Worm (Caenorhabditis elegans): ENCODE measurements around the gene dli-1.
A peak's percentile ranks its signal among the peaks of the same experiment; 100 is the strongest.

dli-1 gene

ce11 chrIV:13098652-13099051, at the start of gene dli-1, which contains the start of the genes tin-9.2 and exos-4.1 (continued):
- TF ChIP-seq ama-1 (optimal IDR thresholded peaks at IDR 0.05): peak; percentile 16
- peak; percentile 69 for TF ChIP-seq rnt-1 (tag; optimal IDR thresholded peaks at IDR 0.05)
- TF ChIP-seq fkh-4 (tag; optimal IDR thresholded peaks at IDR 0.05; ENCODE audit: borderline replicate concordance): no peak
- no peak for TF ChIP-seq lin-14 (GFP tag; optimal IDR thresholded peaks at IDR 0.05)
- TF ChIP-seq fos-1 (tag; optimal IDR thresholded peaks at IDR 0.05): peak; percentile 33
- TF ChIP-seq hpl-2 (GFP tag; optimal IDR thresholded peaks at IDR 0.05): no peak
- TF ChIP-seq fkh-8 (tag; optimal IDR thresholded peaks at IDR 0.05): peak; percentile 50
- TF ChIP-seq nhr-47 (tag; optimal IDR thresholded peaks at IDR 0.05): peak; percentile 85
- peak; percentile 78 for TF ChIP-seq xbp-1 (tag; optimal IDR thresholded peaks at IDR 0.05)
- TF ChIP-seq mep-1 (tag; optimal IDR thresholded peaks at IDR 0.05): peak; percentile 95
- TF ChIP-seq irx-1 (tag; optimal IDR thresholded peaks at IDR 0.05): peak; percentile 51
- TF ChIP-seq fkh-10 (GFP tag; optimal IDR thresholded peaks at IDR 0.05): no peak
- peak; percentile 94 for TF ChIP-seq F16B12.6 (tag; optimal IDR thresholded peaks at IDR 0.05)
- no peak for TF ChIP-seq zag-1 (tag; optimal IDR thresholded peaks at IDR 0.05)
- peak; percentile 46 for TF ChIP-seq lir-3 (tag; optimal IDR thresholded peaks at IDR 0.05; ENCODE audit: poor library complexity)
- peak; percentile 82 to 84 for TF ChIP-seq efl-1 (optimal IDR thresholded peaks at IDR 0.05)
- peak; percentile 82 to 97 for TF ChIP-seq efl-1 (GFP tag; optimal IDR thresholded peaks at IDR 0.05 in 1 of 2)
- TF ChIP-seq aha-1 (tag; optimal IDR thresholded peaks at IDR 0.05): no peak
- no peak for TF ChIP-seq aly-2 (tag; optimal IDR thresholded peaks at IDR 0.05)
- peak; percentile 69 for TF ChIP-seq unc-86 (tag; optimal IDR thresholded peaks at IDR 0.05)
- TF ChIP-seq nhr-19 (GFP tag; conservative IDR thresholded peaks at IDR 0.05): peak; percentile 76
- no peak for TF ChIP-seq unc-130 (tag; optimal IDR thresholded peaks at IDR 0.05)
- TF ChIP-seq snpc-4 (tag; optimal IDR thresholded peaks at IDR 0.05): peak; percentile 57
- no peak for TF ChIP-seq tlp-1 (tag; optimal IDR thresholded peaks at IDR 0.05)
- no peak for TF ChIP-seq hlh-4 (tag; optimal IDR thresholded peaks at IDR 0.05)
- TF ChIP-seq lsy-2 (tag; optimal IDR thresholded peaks at IDR 0.05): peak; percentile 89 to 90
- TF ChIP-seq isw-1 (GFP tag; IDR thresholded peaks at IDR 0.05): peak; percentile 79
- TF ChIP-seq grh-1 (GFP tag; IDR thresholded peaks at IDR 0.05): peak; percentile 13; the same call in 1 of the 2 replicates
- TF ChIP-seq swsn-7 (tag; optimal IDR thresholded peaks at IDR 0.05): peak; percentile 74
- peak; percentile 14 for TF ChIP-seq jun-1 (tag; optimal IDR thresholded peaks at IDR 0.05)
- TF ChIP-seq nhr-90 (tag; optimal IDR thresholded peaks at IDR 0.05; ENCODE audit: poor library complexity): peak; percentile 63
- TF ChIP-seq lin-39 (tag; optimal IDR thresholded peaks at IDR 0.05): peak; percentile 73

DNA sequence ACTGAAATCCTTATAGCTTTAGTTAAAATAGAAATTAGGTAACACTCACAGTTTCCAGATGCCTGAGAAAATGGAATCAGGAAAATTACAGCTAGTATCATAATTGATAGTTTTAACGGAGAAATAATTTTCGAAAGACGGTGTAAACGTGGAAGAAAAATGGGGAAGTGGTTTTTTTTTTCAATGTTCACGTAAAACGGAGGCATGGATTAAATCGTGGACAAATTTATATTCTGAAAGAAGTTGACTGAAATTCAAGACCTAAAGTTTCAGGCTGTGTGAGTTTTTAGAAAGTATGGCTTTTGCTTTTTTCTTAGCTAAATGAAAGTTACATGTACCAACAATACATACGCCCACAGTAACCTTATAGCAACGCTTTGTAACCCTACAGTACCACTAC, 43.7 kb upstream of the dli-1 start, which contains the start of gene spe-43:
Gene spe-43 (minus strand): TSS at position 101 of the 400 bp plus-strand sequence.
- TF ChIP-seq ztf-4 (tag; optimal IDR thresholded peaks at IDR 0.05) (no peak), Y116A8C.19 (tag; optimal IDR thresholded peaks at IDR 0.05; ENCODE audit: borderline replicate concordance) (no peak), ceh-82 (tag; optimal IDR thresholded peaks at IDR 0.05) (no peak), elt-2 (tag; optimal IDR thresholded peaks at IDR 0.05) (no peak), nhr-237 (tag; optimal IDR thresholded peaks at IDR 0.05) (no peak), lir-3 (tag; optimal IDR thresholded peaks at IDR 0.05; ENCODE audit: poor library complexity) (no peak), nhr-77 (tag; optimal IDR thresholded peaks at IDR 0.05) (no peak), nhr-47 (tag; optimal IDR thresholded peaks at IDR 0.05) (no peak), irx-1 (tag; optimal IDR thresholded peaks at IDR 0.05) (no peak)

- no peak for TF ChIP-seq ets-5 (GFP tag; IDR thresholded peaks at IDR 0.05)
- no peak for TF ChIP-seq pag-3 (tag; optimal IDR thresholded peaks at IDR 0.05; ENCODE audit: borderline replicate concordance, insufficient read depth)
- no peak for TF ChIP-seq egl-13 (tag; optimal IDR thresholded peaks at IDR 0.05)
- no peak for TF ChIP-seq nhr-19 (GFP tag; conservative IDR thresholded peaks at IDR 0.05)
- TF ChIP-seq nhr-20 (tag; optimal IDR thresholded peaks at IDR 0.05): no peak
- TF ChIP-seq mep-1 (tag; optimal IDR thresholded peaks at IDR 0.05): no peak
- no peak for TF ChIP-seq C04F5.9 (tag; optimal IDR thresholded peaks at IDR 0.05)
- TF ChIP-seq lsy-2 (tag; optimal IDR thresholded peaks at IDR 0.05): no peak
- no peak for TF ChIP-seq efl-1 (optimal IDR thresholded peaks at IDR 0.05)
- TF ChIP-seq efl-1 (GFP tag; optimal IDR thresholded peaks at IDR 0.05 in 1 of 2): peak in 1 of 2 experiments; percentile 39
These were observed 29.1 kb upstream of the dli-1 start for ce11 chrIV:13127720-13128119.

Measured in whole organism, L1 larva.